Fruit fly (Drosophila melanogaster): Measurements from ENCODE around the gene hb.

hb gene

dm6 chr3R:8683280-8683679 lies 14.3 kb downstream of the hb start:
- TF ChIP-seq CTCF (optimal IDR thresholded peaks at IDR 0.05) (no peak), CG8478 (optimal IDR thresholded peaks at IDR 0.05) (no peak)

- TF ChIP-seq CTCF (optimal IDR thresholded peaks at IDR 0.05) (no peak), CG8478 (optimal IDR thresholded peaks at IDR 0.05) (no peak)
Measured at dm6 chr3R:8680611-8681010, 17.0 kb downstream of the hb start.

DNA sequence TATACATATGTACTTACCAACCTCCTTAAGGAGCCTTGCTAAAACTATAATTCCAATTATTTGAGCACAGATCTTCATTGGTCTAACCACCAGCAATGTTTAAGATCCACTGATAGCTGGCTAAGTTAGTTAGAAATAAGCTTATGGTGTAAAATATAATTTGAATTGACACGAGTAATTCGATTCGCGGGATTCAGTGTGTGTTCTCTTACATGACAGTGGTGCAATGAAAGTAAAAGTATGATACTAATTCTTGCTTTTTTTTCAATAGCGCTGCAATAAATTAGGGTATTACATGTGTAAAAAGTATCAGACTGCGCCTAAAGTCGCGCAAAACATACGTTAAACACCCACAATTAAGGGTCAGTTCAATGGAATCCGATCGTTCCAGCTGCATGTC lies 17.7 kb downstream of the hb start, which contains the start of gene CG33325:
Gene CG33325 (minus strand): TSS at position 101 of the 400 bp plus-strand sequence.
- no peak for TF ChIP-seq CTCF (optimal IDR thresholded peaks at IDR 0.05)
- no peak for TF ChIP-seq CG8478 (optimal IDR thresholded peaks at IDR 0.05)

DNA sequence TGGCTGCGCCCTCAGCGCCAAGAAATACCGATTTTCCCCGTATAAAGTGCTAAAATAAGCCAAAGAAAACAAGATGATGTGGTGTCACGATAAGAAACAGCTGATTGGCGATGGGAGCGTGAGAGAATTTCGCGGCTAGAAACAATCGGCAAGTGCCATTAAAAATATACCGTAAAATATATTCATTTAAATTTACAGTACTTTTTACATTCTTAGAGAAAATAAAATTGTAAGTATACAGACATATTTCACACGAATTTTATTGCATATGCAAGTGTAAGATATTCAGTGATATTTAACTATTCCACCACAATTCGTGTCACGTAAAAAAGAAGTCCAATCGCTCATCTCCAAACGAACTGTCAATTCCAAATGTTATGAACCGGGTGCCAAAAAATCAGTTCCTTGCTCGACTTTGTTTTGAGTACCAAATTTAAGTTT lies 21.0 kb downstream of the hb start, which contains the start of the genes Unc50, CG11755 and CG8043:
Gene Unc50 (minus strand): TSS at position 54 of the 441 bp plus-strand sequence.
Gene CG11755 (plus strand): TSS at position 356 of the 441 bp plus-strand sequence.
Gene CG8043 (plus strand): TSS at position 356 of the 441 bp plus-strand sequence.
- TF ChIP-seq CG8478 (optimal IDR thresholded peaks at IDR 0.05) (no peak), CTCF (optimal IDR thresholded peaks at IDR 0.05) (no peak)

DNA sequence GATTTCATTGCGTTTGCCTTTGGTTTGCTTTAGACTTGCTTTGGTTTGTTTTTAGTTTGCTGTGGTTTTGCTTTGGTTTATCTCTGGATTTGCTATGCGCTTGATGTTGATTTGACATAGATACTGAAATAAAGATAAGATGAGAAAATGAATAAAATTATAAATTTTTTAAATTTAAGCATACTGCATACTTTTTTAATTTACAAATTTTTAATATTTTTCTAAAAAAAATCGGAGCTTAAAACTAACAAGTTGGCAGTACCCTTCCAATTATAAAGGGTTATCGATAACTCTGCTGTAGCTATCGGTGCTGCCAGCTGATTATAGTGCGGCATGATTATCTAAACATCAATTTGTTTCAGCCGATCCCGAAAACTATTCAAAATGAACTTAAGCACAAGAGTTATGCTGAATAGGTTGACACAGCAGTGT lies 23.8 kb downstream of the hb start, which contains the start of gene mRpL19:
Gene mRpL19 (plus strand): TSS at position 307 of the 432 bp plus-strand sequence.
- TF ChIP-seq CG8478 (optimal IDR thresholded peaks at IDR 0.05): no peak
- TF ChIP-seq CTCF (optimal IDR thresholded peaks at IDR 0.05): no peak

DNA sequence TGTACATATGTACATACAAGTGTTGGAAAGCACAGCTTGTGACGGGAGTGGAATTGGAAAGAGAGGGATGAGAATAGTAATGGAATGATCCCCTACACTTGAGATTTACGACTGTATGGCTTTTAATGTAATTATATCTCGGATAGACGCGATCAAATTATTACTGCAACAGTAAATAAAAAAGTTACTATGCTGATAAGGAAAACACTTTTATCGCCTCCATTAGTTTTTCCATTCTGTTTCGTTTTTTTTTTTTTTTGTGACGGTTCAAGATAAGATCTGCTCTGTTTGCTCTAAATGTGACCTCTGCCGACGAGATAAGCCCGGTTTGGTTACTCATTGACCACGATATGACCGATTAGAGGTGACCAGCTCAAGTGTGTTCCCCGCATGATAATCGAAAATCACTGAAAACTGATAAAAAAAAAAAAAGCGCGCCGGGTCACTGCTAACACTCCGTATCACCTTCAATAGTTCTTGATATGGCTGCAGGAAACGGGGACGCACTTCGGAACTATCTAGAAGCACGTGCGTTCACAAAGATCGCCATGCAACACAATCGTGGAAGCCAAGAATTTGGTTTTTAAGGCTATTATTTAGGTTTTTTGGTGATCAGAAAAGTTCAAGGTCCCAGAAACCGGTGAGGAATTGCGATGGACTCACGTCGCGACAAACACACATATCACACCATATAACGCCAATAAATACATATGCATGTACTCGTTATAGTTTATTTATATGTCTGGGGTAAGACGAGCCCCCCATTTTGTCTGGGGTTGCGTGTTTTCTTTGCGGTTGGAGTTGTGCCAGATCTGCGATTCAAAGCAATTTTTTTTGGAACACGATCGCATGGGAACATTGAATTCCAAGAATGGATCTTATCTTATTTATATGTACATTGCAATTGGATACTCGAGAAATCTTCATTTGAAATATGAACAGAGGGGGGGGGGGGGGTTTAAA lies 26.8 kb downstream of the hb start, which contains the start of gene p:
Gene p (minus strand): TSS at position 156 of the 963 bp plus-strand sequence.
- TF ChIP-seq CG8478 (optimal IDR thresholded peaks at IDR 0.05) (no peak), CTCF (optimal IDR thresholded peaks at IDR 0.05) (no peak)

- TF ChIP-seq CTCF (optimal IDR thresholded peaks at IDR 0.05) (no peak), CG8478 (optimal IDR thresholded peaks at IDR 0.05) (no peak)
Measured at dm6 chr3R:8669900-8670528, 27.6 kb downstream of the hb start.

DNA sequence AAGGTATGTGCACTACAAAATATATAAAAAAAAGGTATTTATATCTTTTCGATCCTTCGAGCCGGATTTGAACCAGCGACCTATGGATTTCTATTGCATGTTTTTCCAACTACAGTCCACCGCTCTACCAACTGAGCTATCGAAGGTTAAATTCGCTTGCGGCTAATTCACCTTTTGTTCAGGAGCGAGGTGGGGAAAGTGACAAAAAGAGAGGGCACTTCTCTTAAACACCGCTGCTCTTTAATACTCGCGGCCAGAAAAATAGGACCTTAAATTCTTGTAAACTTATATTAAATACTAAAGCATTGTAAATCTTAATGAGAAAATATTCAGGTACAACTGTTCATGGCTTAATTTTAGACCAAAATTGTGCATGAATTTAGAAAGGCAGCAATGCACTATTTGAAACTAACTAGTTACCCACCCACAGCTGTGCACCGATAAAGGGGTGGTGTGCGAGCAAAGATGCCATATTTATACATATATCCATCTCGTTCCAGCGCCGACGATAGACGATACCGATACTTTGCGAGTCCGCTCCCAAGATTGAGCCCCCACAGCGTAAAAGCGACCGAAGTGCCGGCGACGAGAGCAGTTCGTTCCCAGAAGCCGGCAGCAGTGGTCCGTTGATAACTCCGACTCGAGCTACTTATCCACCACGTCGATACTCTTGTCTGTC lies 28.5 kb downstream of the hb start:
- TF ChIP-seq CTCF (optimal IDR thresholded peaks at IDR 0.05) (no peak), CG8478 (optimal IDR thresholded peaks at IDR 0.05) (no peak)

DNA sequence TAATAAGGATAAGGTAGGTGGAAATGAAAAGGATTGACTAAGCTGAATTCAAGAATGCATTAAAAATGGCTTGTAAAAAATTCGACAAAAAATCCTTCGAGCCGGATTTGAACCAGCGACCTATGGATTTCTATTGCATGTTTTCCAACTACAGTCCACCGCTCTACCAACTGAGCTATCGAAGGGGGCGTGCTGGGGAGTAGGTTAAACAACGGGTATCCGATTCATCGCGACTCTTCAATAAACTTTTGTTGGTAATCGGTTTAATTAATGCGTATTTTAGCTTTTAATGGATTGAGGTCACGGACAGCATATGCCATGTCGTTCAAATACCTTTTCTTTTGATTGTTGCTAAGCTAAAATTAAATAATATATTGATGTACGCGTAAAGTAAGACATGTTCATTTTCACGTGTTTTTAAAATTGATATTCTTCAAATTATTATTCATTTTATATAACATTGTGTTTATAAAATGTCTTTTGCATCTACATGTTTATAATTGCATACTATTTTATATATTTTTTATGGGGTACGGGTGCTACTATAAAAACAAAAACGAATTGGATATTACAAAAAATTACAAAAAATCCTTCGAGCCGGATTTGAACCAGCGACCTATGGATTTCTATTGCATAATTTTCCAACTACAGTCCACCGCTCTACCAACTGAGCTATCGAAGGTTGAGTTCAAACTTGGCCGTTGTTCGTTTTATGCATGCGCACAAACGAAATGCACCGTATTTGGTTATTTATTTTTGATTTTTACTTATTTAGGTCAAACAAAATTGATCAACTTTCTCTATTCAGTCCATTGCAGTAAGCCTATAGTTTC lies 29.4 kb downstream of the hb start:
- no peak for TF ChIP-seq CTCF (optimal IDR thresholded peaks at IDR 0.05)
- TF ChIP-seq CG8478 (optimal IDR thresholded peaks at IDR 0.05): no peak

DNA sequence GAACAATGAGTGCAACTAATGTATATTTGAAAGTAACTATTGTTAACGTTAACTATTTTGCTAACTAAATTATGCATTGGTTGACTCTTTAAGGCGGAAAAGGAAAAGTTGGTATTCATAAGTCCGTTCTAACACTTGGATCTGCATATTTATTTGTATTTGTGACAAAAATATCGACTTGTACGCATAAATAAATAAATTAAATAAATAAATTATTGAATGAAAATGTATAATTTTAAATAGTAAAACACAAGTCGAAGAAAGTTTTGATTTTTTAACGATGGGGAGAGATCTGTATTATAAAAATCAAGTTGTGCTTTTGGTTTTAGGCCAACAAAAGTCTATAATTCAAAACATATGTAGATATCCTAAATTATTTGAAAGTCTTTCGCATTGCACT lies 30.1 kb downstream of the hb start, which contains the start of gene CG8036:
Gene CG8036 (plus strand): TSS at position 301 of the 400 bp plus-strand sequence.
- no peak for TF ChIP-seq CG8478 (optimal IDR thresholded peaks at IDR 0.05)
- no peak for TF ChIP-seq CTCF (optimal IDR thresholded peaks at IDR 0.05)

DNA sequence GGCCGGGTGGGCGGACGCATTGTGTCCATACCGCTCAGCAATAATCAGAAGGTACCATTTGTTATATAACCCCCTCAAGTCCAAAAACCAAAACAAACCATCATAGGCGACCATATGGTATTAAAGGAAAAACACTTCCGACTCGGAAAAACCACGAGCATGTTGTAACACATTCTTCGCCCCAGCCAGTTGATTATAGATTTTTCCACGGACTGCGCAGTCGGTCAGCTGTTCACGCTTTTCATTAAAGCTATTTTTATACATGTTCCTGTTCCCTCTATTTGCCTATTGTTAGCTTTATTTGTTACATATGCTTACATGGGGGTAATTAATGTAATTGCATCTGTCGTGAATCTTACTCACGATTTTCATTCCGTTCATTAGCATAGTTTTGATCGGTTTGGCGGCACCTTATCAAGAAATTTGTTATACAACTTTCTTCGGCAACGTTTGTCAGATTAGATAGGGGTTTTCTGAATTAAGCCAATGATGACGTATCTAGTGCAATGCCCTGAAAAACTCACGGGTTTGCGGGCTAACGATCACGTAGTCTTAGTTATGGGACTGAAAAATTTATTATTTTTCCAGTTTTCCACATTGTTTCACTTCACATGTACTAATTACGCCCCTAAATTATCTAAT lies 32.8 kb downstream of the hb start:
- TF ChIP-seq CG8478 (optimal IDR thresholded peaks at IDR 0.05) (no peak), CTCF (optimal IDR thresholded peaks at IDR 0.05) (no peak)

DNA sequence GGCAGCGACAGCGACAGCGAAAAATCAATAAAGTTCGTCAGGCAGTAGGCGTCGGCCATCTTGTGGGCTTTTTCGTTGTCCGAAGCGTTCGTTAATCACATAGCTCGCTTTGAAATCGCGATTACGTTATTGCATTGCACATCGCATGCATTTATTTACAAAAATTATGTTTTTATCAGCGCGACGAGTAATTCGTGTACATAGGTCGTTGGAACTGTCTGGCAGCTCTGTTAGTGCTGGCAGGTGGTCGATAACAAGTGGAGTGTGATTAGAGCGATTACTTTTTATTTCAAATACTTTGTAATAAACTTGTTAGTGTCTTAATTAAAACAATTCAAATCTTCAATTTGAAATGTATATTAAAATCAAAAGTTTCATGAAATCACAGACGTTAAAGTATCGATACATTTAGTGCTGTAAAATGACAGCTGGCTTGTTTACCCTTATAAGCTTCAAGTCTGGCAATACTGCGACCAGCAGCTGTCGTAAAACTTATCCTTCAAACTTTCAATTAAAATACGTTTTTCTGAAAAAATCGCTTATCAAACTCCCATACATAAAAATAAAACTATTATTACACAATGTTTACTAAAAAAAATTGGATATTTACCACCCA lies 33.8 kb downstream of the hb start, which contains the start of gene CG8032:
Gene CG8032 (plus strand): TSS at position 448 of the 616 bp plus-strand sequence.
- TF ChIP-seq CTCF (optimal IDR thresholded peaks at IDR 0.05): no peak
- TF ChIP-seq CG8478 (optimal IDR thresholded peaks at IDR 0.05): no peak

dm6 chr3R:8660661-8661060 lies 37.0 kb downstream of the hb start, which contains the start of gene bel:
TSS of gene bel (minus strand) at chr3R:8660761.
- no peak for TF ChIP-seq CG8478 (optimal IDR thresholded peaks at IDR 0.05)
- TF ChIP-seq CTCF (optimal IDR thresholded peaks at IDR 0.05): no peak
